Fruit fly (Drosophila melanogaster): ENCODE results near the gene CG14985.

- no peak for TF ChIP-seq rn (GFP tag; IDR thresholded peaks at IDR 0.05)
- TF ChIP-seq CG32121 (GFP tag; IDR thresholded peaks at IDR 0.05): no peak
- no peak for TF ChIP-seq D1 (tag; optimal IDR thresholded peaks at IDR 0.05)
Observed at dm6 chr3L:3995554-3995953, 7.7 kb upstream of the CG14985 start.
